Worm (Caenorhabditis elegans) whole organism, L4/young adult: ENCODE results near the gene Y53F4B.21.

Experiments used
- W03F9.2 ChIP-seq: fragments of 150-350 bp; optimal IDR thresholded peaks from 2 replicates; lab custom pipeline; 2014; ENCODE audit warnings: missing biosample characterization, missing genetic modification characterization
- dao-5 ChIP-seq: sonication (generic microtip); optimal IDR thresholded peaks from 2 replicates; lab custom pipeline; 2016; ENCODE audit warnings: missing genotype, missing genetic modification characterization, moderate library complexity, missing compliant biosample characterization
- him-1 ChIP-seq: sonication (generic microtip); optimal IDR thresholded peaks from 2 replicates; lab custom pipeline; 2016; ENCODE audit warnings: missing genotype, missing genetic modification reagents, missing genetic modification characterization, missing compliant biosample characterization

DNA sequence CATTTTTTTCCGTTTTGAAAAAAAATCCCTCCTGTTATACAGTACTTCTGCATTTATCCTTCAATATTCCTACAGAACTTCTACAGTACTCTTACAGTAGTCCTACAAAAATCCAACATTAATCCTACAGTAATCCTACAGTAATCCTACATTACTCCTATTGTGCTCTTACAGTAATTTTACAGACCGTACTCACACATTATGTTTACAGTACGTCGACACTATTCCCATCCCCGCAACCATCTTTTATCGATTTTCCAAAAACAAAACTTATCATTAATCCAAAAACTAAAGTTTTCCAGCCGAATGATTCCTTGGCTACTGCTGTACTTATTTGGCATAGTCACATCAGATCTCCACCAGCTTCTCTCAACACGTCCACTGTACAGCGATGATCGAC is 5.8 kb upstream of the Y53F4B.21 start, which contains the start of gene Y53F4B.20:
- TF ChIP-seq W03F9.2 (tag; lab: Kevin White, UChicago), result no peak
- no peak for TF ChIP-seq dao-5 (tag; lab: Kevin White, UChicago)
- TF ChIP-seq him-1 (tag; lab: Kevin White, UChicago), result no peak
